Worm (Caenorhabditis elegans) whole organism, early embryonic: ENCODE results near the gene Y55F3BR.11.

Experiments used
- B0310.2 ChIP-seq: sonication (generic microtip); optimal IDR thresholded peaks from 2 replicates; lab custom pipeline; 2016; ENCODE audit warnings: mild to moderate bottlenecking, missing genetic modification characterization, missing compliant biosample characterization
- ama-1 ChIP-seq: fragments of 150-350 bp; optimal IDR thresholded peaks from 2 replicates; lab custom pipeline; 2014
- ceh-13 ChIP-seq: fragments of 200-800 bp; sonication (Bioruptor generic); optimal IDR thresholded peaks from 2 replicates; lab custom pipeline; 2018; ENCODE audit warnings: mild to moderate bottlenecking, missing genetic modification characterization, missing compliant biosample characterization
- ceh-36 ChIP-seq: sonication (generic microtip); optimal IDR thresholded peaks from 2 replicates; lab custom pipeline; 2016; ENCODE audit warnings: missing genetic modification characterization, inconsistent platforms, missing compliant biosample characterization
- ets-7 ChIP-seq: sonication (generic microtip); optimal IDR thresholded peaks from 2 replicates; lab custom pipeline; 2016; ENCODE audit warnings: missing genotype, missing genetic modification characterization, missing compliant biosample characterization
- hmbx-1 ChIP-seq: sonication (generic microtip); optimal IDR thresholded peaks from 2 replicates; lab custom pipeline; 2016; ENCODE audit warnings: mild to moderate bottlenecking, missing genetic modification characterization, missing compliant biosample characterization
- hmg-4 ChIP-seq: fragments of 200-800 bp; sonication (Bioruptor generic); optimal IDR thresholded peaks from 2 replicates; lab custom pipeline; 2018; ENCODE audit warnings: mild to moderate bottlenecking, missing genetic modification characterization, missing compliant biosample characterization
- sea-1 ChIP-seq: fragments of 200-800 bp; sonication (Bioruptor generic); conservative IDR thresholded peaks from 2 replicates; pipeline ENCODE4 v1.3.6; 2022; ENCODE audit warnings: missing genetic modification characterization, missing compliant biosample characterization
- tbx-11 ChIP-seq: fragments of 200-800 bp; sonication (Bioruptor generic); IDR thresholded peaks from 2 replicates; pipeline ENCODE4 v1.3.6; 2022; ENCODE audit warnings: missing genetic modification characterization, missing compliant biosample characterization

DNA sequence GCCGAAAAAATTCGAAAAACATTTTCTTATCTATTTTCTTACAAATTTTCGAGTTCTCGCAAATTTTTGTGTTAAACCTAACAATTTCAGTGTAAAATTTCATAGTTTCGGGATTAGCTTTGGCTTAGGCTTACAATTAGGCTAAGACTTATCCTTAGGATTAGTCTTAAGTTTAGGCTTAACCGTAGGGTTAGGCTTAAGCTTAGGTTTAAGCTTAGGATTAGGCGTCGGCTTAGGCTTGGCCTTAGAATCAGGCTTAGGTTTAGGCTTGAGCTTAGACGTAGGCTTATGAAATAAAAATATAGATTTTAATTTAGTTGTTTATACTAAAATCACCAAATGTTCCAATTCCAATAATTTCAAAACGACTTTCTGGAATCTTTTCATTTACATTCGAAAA is 1.0 kb downstream of the Y55F3BR.11 start:
- TF ChIP-seq ceh-36 (tag; lab: Kevin White, UChicago) (peak; percentile 77), ama-1 (lab: Kevin White, UChicago) (no peak), hmbx-1 (tag; lab: Kevin White, UChicago) (no peak), ets-7 (no peak), hmg-4 (GFP tag; lab: Kevin White, UChicago) (no peak), B0310.2 (tag; lab: Kevin White, UChicago) (no peak), ceh-13 (GFP tag; lab: Kevin White, UChicago) (no peak), sea-1 (GFP tag; lab: Robert Waterston, UW) (no peak), tbx-11 (GFP tag; lab: Robert Waterston, UW) (no peak)
